Fruit fly (Drosophila melanogaster) whole organism, embryonic: ENCODE data around the gene scpr-A.

Experiments
- Atf-2 ChIP-seq: fragments of 200-800 bp; sonication (Bioruptor generic); optimal IDR thresholded peaks from 2 replicates; lab custom pipeline; 2016; ENCODE audit warnings: missing biosample characterization, missing genetic modification characterization
- B-H1 ChIP-seq: fragments of 200-800 bp; sonication (Bioruptor generic); IDR thresholded peaks from 3 replicates; pipeline ENCODE4 v1.3.6; 2022; ENCODE audit warnings: missing biosample characterization, missing genetic modification characterization
- CG11093 ChIP-seq: fragments of 200-800 bp; sonication (Bioruptor generic); IDR thresholded peaks from 3 replicates; pipeline ENCODE4 v1.3.6; 2022; ENCODE audit warnings: missing biosample characterization, missing genetic modification characterization
- CG11696 ChIP-seq: fragments of 200-800 bp; sonication (Bioruptor generic); IDR thresholded peaks from 2 replicates; pipeline ENCODE4 v1.3.6; 2022; ENCODE audit warnings: missing biosample characterization, missing genetic modification characterization
- CG12744 ChIP-seq: fragments of 200-800 bp; sonication (Bioruptor generic); optimal IDR thresholded peaks from 2 replicates; lab custom pipeline; 2016; ENCODE audit warnings: missing biosample characterization, missing genetic modification characterization
- CG12942 ChIP-seq: fragments of 200-800 bp; sonication (Bioruptor generic); optimal IDR thresholded peaks from 3 replicates; lab custom pipeline; 2016; ENCODE audit warnings: missing biosample characterization, missing genetic modification characterization
- CG17186 ChIP-seq: fragments of 200-800 bp; sonication (Bioruptor generic); optimal IDR thresholded peaks from 3 replicates; lab custom pipeline; 2017; ENCODE audit warnings: missing biosample characterization, missing genetic modification reagents, missing genetic modification characterization
- CG17328 ChIP-seq: fragments of 200-800 bp; sonication (Bioruptor generic); IDR thresholded peaks from 2 replicates; pipeline ENCODE4 v1.3.6; 2022; ENCODE audit warnings: missing biosample characterization, missing genetic modification characterization
- CG17359 ChIP-seq: fragments of 200-800 bp; sonication (Bioruptor generic); optimal IDR thresholded peaks from 3 replicates; lab custom pipeline; 2018; ENCODE audit warnings: missing biosample characterization, mild to moderate bottlenecking, missing genetic modification characterization, moderate library complexity
- CG17361 ChIP-seq: fragments of 200-800 bp; sonication (Bioruptor generic); IDR thresholded peaks from 3 replicates; pipeline ENCODE4 v1.3.6; 2022; ENCODE audit warnings: missing biosample characterization, missing genetic modification characterization
- CG2678 ChIP-seq: fragments of 200-800 bp; sonication (Bioruptor generic); optimal IDR thresholded peaks from 3 replicates; lab custom pipeline; 2019; ENCODE audit warnings: missing biosample characterization, mild to moderate bottlenecking, missing genetic modification characterization, moderate library complexity
- CG30020 ChIP-seq: fragments of 200-800 bp; optimal IDR thresholded peaks from 2 replicates; lab custom pipeline; 2019; ENCODE audit warnings: missing biosample characterization, mild to moderate bottlenecking, missing genetic modification characterization, moderate library complexity
- CG32532 ChIP-seq: fragments of 200-800 bp; sonication (Bioruptor generic); IDR thresholded peaks from 2 replicates; pipeline ENCODE4 v1.3.6; 2022; ENCODE audit warnings: missing biosample characterization, missing genetic modification characterization
- CG33557 ChIP-seq: fragments of 200-800 bp; sonication (Bioruptor generic); optimal IDR thresholded peaks from 2 replicates; lab custom pipeline; 2019; ENCODE audit warnings: missing biosample characterization, mild to moderate bottlenecking, missing genetic modification characterization, moderate library complexity
- CG3847 ChIP-seq: fragments of 200-800 bp; sonication (Bioruptor generic); IDR thresholded peaks from 2 replicates; pipeline ENCODE4 v1.3.6; 2022; ENCODE audit warnings: missing biosample characterization, missing genetic modification characterization
- CG6689 ChIP-seq: fragments of 200-800 bp; sonication (Bioruptor generic); IDR thresholded peaks from 2 replicates; pipeline ENCODE4 v1.3.6; 2022; ENCODE audit warnings: missing biosample characterization, missing genetic modification characterization
- CG6791 ChIP-seq: fragments of 200-800 bp; sonication (Bioruptor generic); IDR thresholded peaks from 3 replicates; pipeline ENCODE4 v1.3.6; 2022; ENCODE audit warnings: missing biosample characterization, missing genetic modification characterization; ENCODE audit not compliant: partially characterized antibody
- CG8359 ChIP-seq: fragments of 200-800 bp; sonication (Bioruptor generic); optimal IDR thresholded peaks from 2 replicates; lab custom pipeline; 2017; ENCODE audit warnings: missing biosample characterization, mild to moderate bottlenecking, missing genetic modification characterization, borderline replicate concordance
- CG9215 ChIP-seq: fragments of 200-800 bp; sonication (Bioruptor generic); IDR thresholded peaks from 2 replicates; pipeline ENCODE4 v1.3.6; 2022; ENCODE audit warnings: missing biosample characterization, missing genetic modification characterization
- Chrac-16 ChIP-seq: fragments of 200-800 bp; sonication (Bioruptor generic); optimal IDR thresholded peaks from 3 replicates; lab custom pipeline; 2016; ENCODE audit warnings: missing biosample characterization, missing genetic modification characterization
- Dbx ChIP-seq: fragments of 200-800 bp; sonication (Bioruptor generic); IDR thresholded peaks from 3 replicates; pipeline ENCODE4 v1.3.6; 2022; ENCODE audit warnings: missing biosample characterization, missing genetic modification characterization
- Dip2 ChIP-seq: fragments of 200-800 bp; sonication (Bioruptor generic); IDR thresholded peaks from 2 replicates; pipeline ENCODE4 v1.3.6; 2022; ENCODE audit warnings: missing biosample characterization, missing genetic modification characterization
- Doc2 ChIP-seq: fragments of 200-800 bp; sonication (Bioruptor generic); IDR thresholded peaks from 2 replicates; pipeline ENCODE4 v1.3.6; 2022; ENCODE audit warnings: missing biosample characterization, missing genetic modification characterization
- Gsc ChIP-seq: fragments of 200-800 bp; sonication (Bioruptor generic); IDR thresholded peaks from 2 replicates; pipeline ENCODE4 v1.3.6; 2022; ENCODE audit warnings: missing biosample characterization, missing genetic modification characterization
- Gug ChIP-seq: fragments of 200-800 bp; sonication (Bioruptor generic); IDR thresholded peaks from 4 replicates; pipeline ENCODE4 v1.3.6; 2022; ENCODE audit warnings: missing biosample characterization, missing genetic modification characterization
- H15 ChIP-seq: fragments of 200-800 bp; sonication (Bioruptor generic); IDR thresholded peaks from 3 replicates; pipeline ENCODE4 v1.3.6; 2022; ENCODE audit warnings: missing biosample characterization, missing genetic modification characterization
- HHEX ChIP-seq: fragments of 200-800 bp; sonication (Bioruptor generic); optimal IDR thresholded peaks from 3 replicates; lab custom pipeline; 2017; ENCODE audit warnings: missing biosample characterization, mild to moderate bottlenecking, missing genetic modification characterization, missing genetic modification reagents
- HmgD ChIP-seq: fragments of 200-800 bp; sonication (Bioruptor generic); optimal IDR thresholded peaks from 3 replicates; lab custom pipeline; 2016; ENCODE audit warnings: missing biosample characterization, missing genetic modification characterization
- Hr39 ChIP-seq: fragments of >200 bp; optimal IDR thresholded peaks from 2 replicates; lab custom pipeline; 2017
- Mrtf ChIP-seq: fragments of 200-800 bp; sonication (Bioruptor generic); IDR thresholded peaks from 3 replicates; pipeline ENCODE4 v1.3.6; 2022; ENCODE audit warnings: missing biosample characterization, missing genetic modification characterization
- NfI ChIP-seq: fragments of 200-800 bp; sonication (Bioruptor generic); optimal IDR thresholded peaks from 3 replicates; lab custom pipeline; 2018; ENCODE audit warnings: missing biosample characterization, mild to moderate bottlenecking, missing genetic modification characterization, moderate library complexity
- Poxn ChIP-seq: fragments of 200-800 bp; sonication (Bioruptor generic); IDR thresholded peaks from 2 replicates; pipeline ENCODE4 v1.3.6; 2022; ENCODE audit warnings: missing biosample characterization, missing genetic modification characterization
- ab ChIP-seq: fragments of 200-800 bp; sonication (Bioruptor generic); optimal IDR thresholded peaks from 2 replicates; lab custom pipeline; 2016; ENCODE audit warnings: missing biosample characterization, missing genetic modification characterization
- ase ChIP-seq: fragments of 200-800 bp; sonication (Bioruptor generic); IDR thresholded peaks from 3 replicates; pipeline ENCODE4 v1.3.6; 2022; ENCODE audit warnings: missing biosample characterization, missing genetic modification characterization
- crc ChIP-seq: fragments of 200-800 bp; sonication (Bioruptor generic); optimal IDR thresholded peaks from 2 replicates; lab custom pipeline; 2016; ENCODE audit warnings: missing biosample characterization, missing genetic modification characterization
- dmrt99B ChIP-seq: fragments of 200-800 bp; sonication (Bioruptor generic); optimal IDR thresholded peaks from 2 replicates; lab custom pipeline; 2018; ENCODE audit warnings: missing biosample characterization, mild to moderate bottlenecking, missing genetic modification characterization, moderate library complexity
- en ChIP-seq: fragments of 200-800 bp; sonication (Bioruptor generic); optimal IDR thresholded peaks from 2 replicates; lab custom pipeline; 2016; ENCODE audit warnings: missing biosample characterization, missing genetic modification characterization
- eve ChIP-seq, 2 experiments: fragments of >200 bp; optimal IDR thresholded peaks; 2 replicates each; lab custom pipeline; 2017; ENCODE audit warnings: missing biosample characterization in 2 of 2, missing genetic modification characterization in 2 of 2
- fd102C ChIP-seq: fragments of 200-800 bp; sonication (Bioruptor generic); optimal IDR thresholded peaks from 2 replicates; lab custom pipeline; 2018; ENCODE audit warnings: missing biosample characterization, mild to moderate bottlenecking, missing genetic modification characterization, moderate library complexity
- gce ChIP-seq: fragments of 200-800 bp; sonication (Bioruptor generic); IDR thresholded peaks from 3 replicates; pipeline ENCODE4 v1.3.6; 2022; ENCODE audit warnings: missing biosample characterization, missing genetic modification characterization
- gcm ChIP-seq: fragments of 200-800 bp; sonication (Bioruptor generic); optimal IDR thresholded peaks from 2 replicates; lab custom pipeline; 2019; ENCODE audit warnings: missing biosample characterization, mild to moderate bottlenecking, missing genetic modification characterization, moderate library complexity
- her ChIP-seq: fragments of 200-800 bp; sonication (Bioruptor generic); optimal IDR thresholded peaks from 2 replicates; lab custom pipeline; 2016; ENCODE audit warnings: missing biosample characterization, missing genetic modification characterization
- lbe ChIP-seq: fragments of 200-800 bp; sonication (Bioruptor generic); optimal IDR thresholded peaks from 2 replicates; lab custom pipeline; 2016; ENCODE audit warnings: missing biosample characterization, mild to moderate bottlenecking, missing genetic modification characterization
- pita ChIP-seq: fragments of 200-800 bp; sonication (Bioruptor generic); optimal IDR thresholded peaks from 2 replicates; lab custom pipeline; 2017; ENCODE audit warnings: missing biosample characterization, mild to moderate bottlenecking, missing genetic modification characterization
- pum ChIP-seq: fragments of 200-800 bp; sonication (Bioruptor generic); optimal IDR thresholded peaks from 2 replicates; lab custom pipeline; 2016; ENCODE audit warnings: missing biosample characterization, missing genetic modification characterization
- pzg ChIP-seq: fragments of 200-800 bp; sonication (Bioruptor generic); optimal IDR thresholded peaks from 3 replicates; lab custom pipeline; 2018; ENCODE audit warnings: missing biosample characterization, mild to moderate bottlenecking, missing genetic modification characterization, moderate library complexity
- slbo ChIP-seq: fragments of 200-800 bp; sonication (Bioruptor generic); IDR thresholded peaks from 2 replicates; pipeline ENCODE4 v1.3.6; 2022; ENCODE audit warnings: missing biosample characterization, missing genetic modification characterization
- stwl ChIP-seq: fragments of 200-800 bp; sonication (Bioruptor generic); optimal IDR thresholded peaks from 3 replicates; lab custom pipeline; 2018; ENCODE audit warnings: missing biosample characterization, mild to moderate bottlenecking, missing genetic modification characterization, moderate library complexity
- tgo ChIP-seq: fragments of 200-800 bp; sonication (Bioruptor generic); IDR thresholded peaks from 3 replicates; pipeline ENCODE4 v1.3.6; 2022; ENCODE audit warnings: missing biosample characterization, missing genetic modification characterization
- wor ChIP-seq: fragments of 200-800 bp; sonication (Bioruptor generic); IDR thresholded peaks from 2 replicates; pipeline ENCODE4 v1.3.6; 2022; ENCODE audit warnings: missing biosample characterization, missing genetic modification characterization

The scpr-A gene

DNA sequence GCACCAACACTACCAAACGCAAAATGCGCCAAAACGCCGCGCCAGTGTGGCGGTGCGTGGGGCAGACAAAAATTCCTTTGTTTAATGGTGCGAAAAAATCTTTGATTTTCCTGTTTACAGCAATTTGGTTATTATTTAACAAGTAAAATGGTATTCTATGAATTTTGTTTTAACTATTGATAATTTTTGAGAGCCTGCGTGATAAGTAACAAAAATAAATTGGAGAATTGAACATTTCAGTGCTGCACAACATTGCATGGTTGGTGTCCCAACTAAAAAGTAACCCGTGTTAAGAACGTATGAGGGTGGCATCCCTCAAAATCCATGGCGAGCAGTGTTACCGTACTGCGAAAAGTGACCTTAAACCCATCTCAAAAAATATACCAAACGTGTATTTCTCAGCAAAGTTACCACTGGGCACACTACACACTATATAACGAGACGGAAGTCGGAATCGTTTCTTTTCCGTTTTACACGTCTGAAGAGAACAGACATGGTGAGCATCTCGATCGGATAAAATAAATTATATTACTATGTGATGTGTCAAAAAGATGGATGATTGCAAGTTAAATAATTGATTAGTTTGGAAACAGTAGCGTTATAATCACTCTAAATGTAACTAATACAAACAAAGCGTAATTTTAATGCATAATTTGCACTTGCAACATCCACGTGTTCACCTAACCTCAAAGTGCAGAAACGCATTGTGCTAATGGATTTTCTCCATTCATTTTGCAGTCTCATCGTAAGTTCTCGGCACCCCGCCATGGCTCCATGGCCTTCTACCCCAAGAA is 19.3 kb upstream of the scpr-A start, which contains the start of the genes CG6693 and RpL3 (continued):
- no peak; the same call in 2 of the 3 replicates for TF ChIP-seq CG6791 (GFP tag; lab: Robert Waterston, UW)
- peak; percentile 78 for TF ChIP-seq gcm (GFP tag; lab: Kevin White, UChicago)
- TF ChIP-seq gce (GFP tag; lab: Robert Waterston, UW) = peak; percentile 84
- TF ChIP-seq CG11093 (GFP tag; lab: Robert Waterston, UW) = no peak
- no peak for TF ChIP-seq pum (GFP tag; lab: Kevin White, UChicago)
- no peak for TF ChIP-seq en (GFP tag; lab: Kevin White, UChicago)
- peak; percentile 89 for TF ChIP-seq Dbx (GFP tag; lab: Robert Waterston, UW)
- peak; percentile 80 for TF ChIP-seq CG17186 (GFP tag; lab: Kevin White, UChicago)
- TF ChIP-seq CG6689 (GFP tag; lab: Robert Waterston, UW) = peak; percentile 60
- peak; percentile 43; the same call in 1 of the 3 replicates for TF ChIP-seq ase
- peak; percentile 87 for TF ChIP-seq pita
- TF ChIP-seq Mrtf (GFP tag; lab: Robert Waterston, UW) = peak; percentile 51; the same call in 1 of the 3 replicates
- TF ChIP-seq Gsc (GFP tag; lab: Robert Waterston, UW) = no peak
- TF ChIP-seq CG12744 = peak; percentile 38
- TF ChIP-seq CG17361 (GFP tag; lab: Robert Waterston, UW) = peak; percentile 78
- peak; percentile 82 for TF ChIP-seq CG2678 (tag; lab: Kevin White, UChicago)
- TF ChIP-seq Atf-2 (GFP tag; lab: Kevin White, UChicago) = peak; percentile 25
- peak; percentile 84 for TF ChIP-seq CG17359 (tag; lab: Kevin White, UChicago)
- peak; percentile 19 for TF ChIP-seq CG12942
- TF ChIP-seq eve (GFP tag; optimal IDR thresholded peaks at IDR 0.05; lab: Kevin White, UChicago) = no peak
- TF ChIP-seq CG30020 (tag; lab: Kevin White, UChicago) = peak; percentile 27
- TF ChIP-seq dmrt99B = peak; percentile 68
- peak; percentile 41; the same call in 1 of the 3 replicates for TF ChIP-seq H15
- peak; percentile 74 for TF ChIP-seq lbe
- no peak for TF ChIP-seq Dip2
- TF ChIP-seq Poxn = no peak
- peak; percentile 23; the same call in 1 of the 3 replicates for TF ChIP-seq B-H1 (GFP tag; lab: Robert Waterston, UW)
- peak; percentile 87 for TF ChIP-seq HHEX (GFP tag; lab: Kevin White, UChicago)
- TF ChIP-seq tgo (GFP tag; lab: Robert Waterston, UW) = peak; percentile 22; the same call in 1 of the 3 replicates
- TF ChIP-seq wor (GFP tag; lab: Robert Waterston, UW) = no peak
- peak; percentile 45 for TF ChIP-seq CG33557
- TF ChIP-seq fd102C = peak; percentile 74
- peak; percentile 86 for TF ChIP-seq CG32532 (GFP tag; lab: Robert Waterston, UW)
- TF ChIP-seq HmgD = peak; percentile 23
- TF ChIP-seq CG8359 = peak; percentile 46
- peak; percentile 38 for TF ChIP-seq ab (GFP tag; lab: Kevin White, UChicago)
- no peak for TF ChIP-seq Hr39 (lab: Kevin White, UChicago)
- peak; percentile 99 for TF ChIP-seq pzg (GFP tag; lab: Kevin White, UChicago)
- TF ChIP-seq stwl (tag; lab: Kevin White, UChicago) = peak; percentile 49
- peak; percentile 72 for TF ChIP-seq CG11696 (GFP tag; lab: Robert Waterston, UW)
- no peak for TF ChIP-seq CG9215
- TF ChIP-seq slbo = peak; percentile 59
- TF ChIP-seq Chrac-16 (GFP tag; lab: Kevin White, UChicago) = no peak
- TF ChIP-seq Gug = peak; percentile 20; the same call in 1 of the 4 replicates
- peak; percentile 84 for TF ChIP-seq NfI
- peak; percentile 65 for TF ChIP-seq CG3847
- peak; percentile 63 for TF ChIP-seq CG17328 (GFP tag; lab: Robert Waterston, UW)
- TF ChIP-seq her (GFP tag; lab: Kevin White, UChicago) = peak; percentile 62
- TF ChIP-seq Doc2 (GFP tag; lab: Robert Waterston, UW) = no peak
- TF ChIP-seq crc (GFP tag; lab: Kevin White, UChicago) = no peak
